Worm (Caenorhabditis elegans): Measurements from ENCODE around the gene T08D10.4.
"Not testable (repeated sequence)": the region's sequence is repeated elsewhere in the genome, so short reads cannot be mapped to it uniquely, and the experiment has no call there.

The T08D10.4 gene

ce11 chrX:11964555-11964954 lies 11.4 kb upstream of the T08D10.4 start:
- TF ChIP-seq klf-2 (GFP tag; conservative IDR thresholded peaks at IDR 0.05) (no peak), flt-1 (GFP tag; IDR thresholded peaks at IDR 0.05) (no peak), ztf-23 (GFP tag; IDR thresholded peaks at IDR 0.05) (no peak), med-1 (GFP tag; optimal IDR thresholded peaks at IDR 0.05; ENCODE audit: insufficient read depth) (no peak), tab-1 (GFP tag; IDR thresholded peaks at IDR 0.05) (no peak), ref-1 (GFP tag; conservative IDR thresholded peaks at IDR 0.05) (no peak), cog-1 (tag; optimal IDR thresholded peaks at IDR 0.05) (no peak), ztf-29 (GFP tag; IDR thresholded peaks at IDR 0.05) (no peak)

- TF ChIP-seq ztf-23 (GFP tag; IDR thresholded peaks at IDR 0.05) (no peak), med-1 (GFP tag; optimal IDR thresholded peaks at IDR 0.05; ENCODE audit: insufficient read depth) (no peak), klf-2 (GFP tag; conservative IDR thresholded peaks at IDR 0.05) (no peak), tab-1 (GFP tag; IDR thresholded peaks at IDR 0.05) (no peak), ztf-29 (GFP tag; IDR thresholded peaks at IDR 0.05) (no peak), cog-1 (tag; optimal IDR thresholded peaks at IDR 0.05) (no peak), ref-1 (GFP tag; conservative IDR thresholded peaks at IDR 0.05) (no peak), T22C8.4 (GFP tag; IDR thresholded peaks at IDR 0.05) (no peak), flt-1 (GFP tag; IDR thresholded peaks at IDR 0.05) (no peak)
Measured at ce11 chrX:11963659-11964058, 10.5 kb upstream of the T08D10.4 start.

ce11 chrX:11962050-11962788 lies 9.1 kb upstream of the T08D10.4 start:
- no peak for TF ChIP-seq cog-1 (tag; optimal IDR thresholded peaks at IDR 0.05)
- no peak for TF ChIP-seq T22C8.4 (GFP tag; IDR thresholded peaks at IDR 0.05)
- TF ChIP-seq tab-1 (GFP tag; IDR thresholded peaks at IDR 0.05) = no peak
- TF ChIP-seq med-1 (GFP tag; optimal IDR thresholded peaks at IDR 0.05; ENCODE audit: insufficient read depth) = no peak
- no peak for TF ChIP-seq ref-1 (GFP tag; conservative IDR thresholded peaks at IDR 0.05)
- no peak for TF ChIP-seq ztf-29 (GFP tag; IDR thresholded peaks at IDR 0.05)
- TF ChIP-seq klf-2 (GFP tag; conservative IDR thresholded peaks at IDR 0.05) = no peak
- no peak for TF ChIP-seq flt-1 (GFP tag; IDR thresholded peaks at IDR 0.05)
- TF ChIP-seq ztf-23 (GFP tag; IDR thresholded peaks at IDR 0.05) = no peak

ce11 chrX:11961103-11961502 lies 8.0 kb upstream of the T08D10.4 start, which contains the start of gene C49F5.13:
TSS of gene C49F5.13 (plus strand) at chrX:11961403.
- TF ChIP-seq med-1 (GFP tag; optimal IDR thresholded peaks at IDR 0.05; ENCODE audit: insufficient read depth); ztf-23 (GFP tag; IDR thresholded peaks at IDR 0.05); T22C8.4 (GFP tag; IDR thresholded peaks at IDR 0.05): not testable (repeated sequence)

ce11 chrX:11959838-11960237 lies 6.7 kb upstream of the T08D10.4 start, which contains the start of gene C49F5.8:
TSS of gene C49F5.8 (plus strand) at chrX:11960138.
- TF ChIP-seq T22C8.4 (GFP tag; IDR thresholded peaks at IDR 0.05) (no peak), cog-1 (tag; optimal IDR thresholded peaks at IDR 0.05) (no peak), ztf-23 (GFP tag; IDR thresholded peaks at IDR 0.05) (no peak), flt-1 (GFP tag; IDR thresholded peaks at IDR 0.05) (no peak), tab-1 (GFP tag; IDR thresholded peaks at IDR 0.05) (no peak), ref-1 (GFP tag; conservative IDR thresholded peaks at IDR 0.05) (no peak), med-1 (GFP tag; optimal IDR thresholded peaks at IDR 0.05; ENCODE audit: insufficient read depth) (no peak), klf-2 (GFP tag; conservative IDR thresholded peaks at IDR 0.05) (no peak), ztf-29 (GFP tag; IDR thresholded peaks at IDR 0.05) (no peak)

- TF ChIP-seq flt-1 (GFP tag; IDR thresholded peaks at IDR 0.05) (no peak), cog-1 (tag; optimal IDR thresholded peaks at IDR 0.05) (no peak)
Measured at ce11 chrX:11957246-11957645, 4.1 kb upstream of the T08D10.4 start, which contains the start of gene T08D10.5. TSS of gene T08D10.5 (plus strand) at chrX:11957546.

ce11 chrX:11955125-11955524 lies 2.0 kb upstream of the T08D10.4 start, which contains the start of gene T08D10.3:
TSS of gene T08D10.3 (plus strand) at chrX:11955425.
- TF ChIP-seq flt-1 (GFP tag; IDR thresholded peaks at IDR 0.05) (no peak), T22C8.4 (GFP tag; IDR thresholded peaks at IDR 0.05) (no peak), ref-1 (GFP tag; conservative IDR thresholded peaks at IDR 0.05) (no peak), klf-2 (GFP tag; conservative IDR thresholded peaks at IDR 0.05) (no peak), ztf-29 (GFP tag; IDR thresholded peaks at IDR 0.05) (no peak), med-1 (GFP tag; optimal IDR thresholded peaks at IDR 0.05; ENCODE audit: insufficient read depth) (no peak), tab-1 (GFP tag; IDR thresholded peaks at IDR 0.05) (no peak), ztf-23 (GFP tag; IDR thresholded peaks at IDR 0.05) (no peak), cog-1 (tag; optimal IDR thresholded peaks at IDR 0.05) (no peak)

ce11 chrX:11952129-11952528 lies 1.0 kb downstream of the T08D10.4 start:
- no peak for TF ChIP-seq med-1 (GFP tag; optimal IDR thresholded peaks at IDR 0.05; ENCODE audit: insufficient read depth)
- TF ChIP-seq cog-1 (tag; optimal IDR thresholded peaks at IDR 0.05) = no peak
- TF ChIP-seq ztf-29 (GFP tag; IDR thresholded peaks at IDR 0.05) = no peak
- TF ChIP-seq tab-1 (GFP tag; IDR thresholded peaks at IDR 0.05) = no peak
- no peak for TF ChIP-seq klf-2 (GFP tag; conservative IDR thresholded peaks at IDR 0.05)
- no peak for TF ChIP-seq ref-1 (GFP tag; conservative IDR thresholded peaks at IDR 0.05)

ce11 chrX:11948184-11948894 lies 4.8 kb downstream of the T08D10.4 start, which contains the start of gene lsd-1:
TSS of gene lsd-1 (plus strand) at chrX:11948844.
- TF ChIP-seq ref-1 (GFP tag; conservative IDR thresholded peaks at IDR 0.05) (no peak), ztf-23 (GFP tag; IDR thresholded peaks at IDR 0.05) (no peak), T22C8.4 (GFP tag; IDR thresholded peaks at IDR 0.05) (no peak), klf-2 (GFP tag; conservative IDR thresholded peaks at IDR 0.05) (no peak), tab-1 (GFP tag; IDR thresholded peaks at IDR 0.05) (no peak), med-1 (GFP tag; optimal IDR thresholded peaks at IDR 0.05; ENCODE audit: insufficient read depth) (no peak), cog-1 (tag; optimal IDR thresholded peaks at IDR 0.05) (no peak), ztf-29 (GFP tag; IDR thresholded peaks at IDR 0.05) (no peak), flt-1 (GFP tag; IDR thresholded peaks at IDR 0.05) (no peak)

Data from whole organism, midembryonic.